Worm (Caenorhabditis elegans): ENCODE measurements around the gene C14C10.10.

- TF ChIP-seq egl-27 (tag; optimal IDR thresholded peaks at IDR 0.05) (no peak), snpc-4 (tag; optimal IDR thresholded peaks at IDR 0.05) (no peak), nhr-77 (tag; optimal IDR thresholded peaks at IDR 0.05) (no peak), jun-1 (tag; optimal IDR thresholded peaks at IDR 0.05) (no peak), lin-39 (tag; optimal IDR thresholded peaks at IDR 0.05) (no peak), nhr-12 (tag; optimal IDR thresholded peaks at IDR 0.05) (no peak), fkh-10 (GFP tag; optimal IDR thresholded peaks at IDR 0.05) (no peak), sea-2 (GFP tag; optimal IDR thresholded peaks at IDR 0.05) (no peak), daf-12 (tag; optimal IDR thresholded peaks at IDR 0.05) (no peak), nhr-67 (tag; optimal IDR thresholded peaks at IDR 0.05) (no peak), ztf-11 (tag; optimal IDR thresholded peaks at IDR 0.05) (no peak), elt-2 (tag; optimal IDR thresholded peaks at IDR 0.05) (no peak), ama-1 (optimal IDR thresholded peaks at IDR 0.05) (no peak)
Observed at ce11 chrV:12555872-12556271, 43.1 kb downstream of the C14C10.10 start.

Measured in whole organism, L3 larva.